Fruit fly (Drosophila melanogaster) whole organism, adult: ENCODE measurements around the gene CG13137.

Source experiments
- CG11617 ChIP-seq: fragments of 200-800 bp; sonication (Bioruptor generic); optimal IDR thresholded peaks from 2 replicates; lab custom pipeline; 2017; ENCODE audit warnings: mild to moderate bottlenecking, missing biosample characterization, missing genetic modification reagents, missing genetic modification characterization
- CG12768 ChIP-seq: fragments of 200-800 bp; sonication (Bioruptor generic); optimal IDR thresholded peaks from 2 replicates; lab custom pipeline; 2017; ENCODE audit warnings: missing biosample characterization, missing genetic modification characterization, mild to moderate bottlenecking, moderate library complexity, missing genetic modification reagents
- CG14711 ChIP-seq: fragments of 200-800 bp; sonication (Bioruptor generic); optimal IDR thresholded peaks from 2 replicates; lab custom pipeline; 2018; ENCODE audit warnings: missing biosample characterization, mild to moderate bottlenecking, missing genetic modification characterization, moderate library complexity
- CG1620 ChIP-seq: fragments of 200-800 bp; sonication (Bioruptor generic); optimal IDR thresholded peaks from 2 replicates; lab custom pipeline; 2016; ENCODE audit warnings: missing biosample characterization, missing genetic modification characterization
- CG33017 ChIP-seq: fragments of 200-800 bp; sonication (Bioruptor generic); optimal IDR thresholded peaks from 2 replicates; lab custom pipeline; 2018; ENCODE audit warnings: missing biosample characterization, mild to moderate bottlenecking, missing genetic modification characterization, moderate library complexity
- CG5204 ChIP-seq: fragments of 200-800 bp; sonication (Bioruptor generic); optimal IDR thresholded peaks from 2 replicates; lab custom pipeline; 2016; ENCODE audit warnings: missing biosample characterization, missing genetic modification characterization
- CG7045 ChIP-seq: fragments of 200-800 bp; sonication (Bioruptor generic); optimal IDR thresholded peaks from 2 replicates; lab custom pipeline; 2017; ENCODE audit warnings: missing biosample characterization, mild to moderate bottlenecking, missing genetic modification characterization
- CG7101 ChIP-seq: fragments of 200-800 bp; sonication (Bioruptor generic); optimal IDR thresholded peaks from 2 replicates; lab custom pipeline; 2018; ENCODE audit warnings: missing biosample characterization, mild to moderate bottlenecking, missing genetic modification characterization, moderate library complexity
- Clk ChIP-seq: fragments of 200-800 bp; sonication (Bioruptor generic); optimal IDR thresholded peaks from 2 replicates; lab custom pipeline; 2017; ENCODE audit warnings: missing biosample characterization, missing genetic modification characterization
- Crg-1 ChIP-seq: fragments of 200-800 bp; sonication (Bioruptor generic); optimal IDR thresholded peaks from 2 replicates; lab custom pipeline; 2016; ENCODE audit warnings: missing biosample characterization, missing genetic modification characterization
- Hr96 ChIP-seq: fragments of 200-800 bp; sonication (Bioruptor generic); optimal IDR thresholded peaks from 2 replicates; lab custom pipeline; 2016; ENCODE audit warnings: missing biosample characterization, missing genetic modification characterization
- Mnt ChIP-seq: fragments of 200-800 bp; sonication (Bioruptor generic); optimal IDR thresholded peaks from 2 replicates; lab custom pipeline; 2016; ENCODE audit warnings: missing biosample characterization, mild to moderate bottlenecking, missing genetic modification characterization
- bab1 ChIP-seq: fragments of 200-800 bp; sonication (Bioruptor generic); optimal IDR thresholded peaks from 3 replicates; lab custom pipeline; 2019; ENCODE audit warnings: missing biosample characterization, mild to moderate bottlenecking, missing genetic modification characterization, moderate library complexity
- cic ChIP-seq: fragments of 200-800 bp; sonication (Bioruptor generic); optimal IDR thresholded peaks from 2 replicates; lab custom pipeline; 2017; ENCODE audit warnings: missing biosample characterization, mild to moderate bottlenecking, missing genetic modification characterization, moderate library complexity
- cnc ChIP-seq, 2 experiments: fragments of >200 bp; optimal IDR thresholded peaks; 2 replicates each; lab custom pipeline; 2017
- kay ChIP-seq: fragments of 200-800 bp; sonication (Bioruptor generic); peaks from one replicate; lab custom pipeline; 2016; ENCODE audit warnings: missing biosample characterization, missing genetic modification characterization, borderline replicate concordance
- ovo ChIP-seq: fragments of 200-800 bp; sonication (Bioruptor generic); optimal IDR thresholded peaks from 2 replicates; lab custom pipeline; 2016; ENCODE audit warnings: missing biosample characterization, missing genetic modification characterization
- pad ChIP-seq: fragments of 200-800 bp; sonication (Bioruptor generic); optimal IDR thresholded peaks from 3 replicates; lab custom pipeline; 2017; ENCODE audit warnings: missing biosample characterization, missing genetic modification characterization, mild to moderate bottlenecking, moderate library complexity, missing genetic modification reagents
- tj ChIP-seq: fragments of 200-800 bp; sonication (Bioruptor generic); optimal IDR thresholded peaks from 3 replicates; lab custom pipeline; 2017; ENCODE audit warnings: missing biosample characterization, mild to moderate bottlenecking, missing genetic modification characterization, moderate library complexity
- toe ChIP-seq: fragments of 200-800 bp; sonication (Bioruptor generic); optimal IDR thresholded peaks from 2 replicates; lab custom pipeline; 2016; ENCODE audit warnings: missing biosample characterization, missing genetic modification characterization

The CG13137 gene

DNA sequence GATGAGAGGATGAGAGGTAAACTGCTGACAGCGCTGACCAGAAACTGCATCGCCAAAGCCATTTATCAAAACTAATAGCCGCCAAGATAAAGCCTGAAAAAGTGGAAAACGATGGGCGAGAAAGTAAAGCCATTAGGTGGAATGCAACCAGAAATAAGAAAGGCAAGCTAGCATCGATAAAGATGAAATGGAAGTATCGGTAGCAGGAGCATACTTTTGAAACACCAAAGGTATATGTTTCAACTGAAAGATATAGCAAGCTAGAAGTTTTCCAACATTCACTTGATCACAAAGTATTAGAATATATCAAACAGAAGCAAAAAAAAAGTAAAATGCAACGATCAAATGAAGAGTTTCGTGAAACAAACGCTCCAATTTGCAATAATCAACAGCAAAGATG, at the start of gene CG13137:
CG13137 (plus strand) TSS at position 301 of the 400 bp plus-strand sequence.
- no peak for TF ChIP-seq CG12768
- no peak for TF ChIP-seq CG1620
- no peak for TF ChIP-seq cic (GFP tag; lab: Kevin White, UChicago)
- no peak for TF ChIP-seq CG14711
- TF ChIP-seq ovo, result no peak
- TF ChIP-seq CG33017 (tag; lab: Kevin White, UChicago), result no peak
- TF ChIP-seq kay, result no peak
- TF ChIP-seq CG11617 (GFP tag; lab: Kevin White, UChicago), result no peak
- no peak for TF ChIP-seq Clk

DNA sequence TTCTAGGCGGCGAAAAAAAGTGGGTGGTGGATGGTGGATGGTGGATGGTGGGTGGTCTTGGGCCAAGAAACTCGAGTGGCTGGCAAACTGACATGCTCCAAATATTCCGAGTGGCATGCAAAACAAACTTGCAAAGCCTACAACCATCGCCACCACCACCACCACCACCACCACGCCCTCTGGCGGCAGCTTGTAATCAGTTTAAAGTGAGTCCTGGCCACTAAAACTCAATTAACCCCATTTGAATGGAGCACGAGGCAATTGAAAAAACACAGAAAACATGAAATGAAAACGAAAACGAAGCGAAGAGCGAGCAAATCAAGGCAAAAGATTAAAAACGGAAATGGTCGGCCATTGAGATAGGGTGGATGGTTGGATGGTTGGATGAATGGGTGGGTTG, 48.5 kb upstream of the CG13137 start:
- TF ChIP-seq CG14711 (no peak), CG5204 (GFP tag; lab: Kevin White, UChicago) (no peak)

DNA sequence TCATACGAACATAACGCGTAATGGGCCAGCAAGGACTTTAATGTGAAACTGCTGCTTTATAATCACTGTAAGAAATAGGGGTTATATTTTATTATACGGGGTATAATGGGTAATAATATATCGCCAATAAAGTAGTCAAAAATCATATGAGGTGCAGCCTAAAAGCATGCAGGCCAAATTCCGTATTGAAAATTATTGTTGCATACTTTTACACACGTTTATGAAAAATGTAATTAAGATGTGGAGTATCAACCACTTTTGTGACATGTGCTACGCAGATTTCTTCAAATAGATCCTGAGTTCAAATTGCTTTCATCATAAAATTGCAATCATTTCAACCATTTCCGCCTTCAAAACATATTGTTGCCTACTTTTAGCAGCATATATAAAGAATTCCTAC, 41.7 kb upstream of the CG13137 start:
- TF ChIP-seq CG1620, result no peak
- no peak for TF ChIP-seq bab1 (GFP tag; lab: Kevin White, UChicago)
- TF ChIP-seq pad (GFP tag; lab: Kevin White, UChicago), result no peak
- no peak for TF ChIP-seq cic (GFP tag; lab: Kevin White, UChicago)
- TF ChIP-seq CG7101, result no peak
- no peak for TF ChIP-seq CG7045 (GFP tag; lab: Kevin White, UChicago)
- TF ChIP-seq CG12768, result no peak
- TF ChIP-seq CG11617 (GFP tag; lab: Kevin White, UChicago), result no peak
- TF ChIP-seq kay, result no peak
- TF ChIP-seq Mnt (GFP tag; lab: Kevin White, UChicago), result no peak
- no peak for TF ChIP-seq CG33017 (tag; lab: Kevin White, UChicago)
- TF ChIP-seq CG14711, result no peak
- no peak for TF ChIP-seq tj (GFP tag; lab: Kevin White, UChicago)

DNA sequence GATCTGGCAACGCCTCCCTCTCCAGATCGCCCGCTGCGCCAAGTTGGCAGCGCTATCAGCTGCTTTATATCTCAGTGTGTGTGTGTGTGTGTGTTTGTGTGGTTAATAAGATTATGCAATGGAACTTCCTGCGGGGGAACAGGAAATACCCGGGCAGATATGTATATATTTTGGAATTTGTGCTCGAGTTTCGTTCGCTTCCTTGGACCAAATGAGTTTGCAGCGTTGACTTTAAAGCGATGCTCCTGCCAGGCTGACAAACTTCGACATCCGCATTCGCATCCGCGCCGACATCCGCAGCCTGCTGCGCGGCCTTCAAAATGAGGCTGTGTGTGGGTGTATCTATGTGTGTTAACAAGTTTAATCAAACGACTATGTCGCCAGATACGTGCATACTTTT, 29.2 kb upstream of the CG13137 start:
- TF ChIP-seq CG11617 (GFP tag; lab: Kevin White, UChicago) (no peak), cnc (optimal IDR thresholded peaks at IDR 0.05; lab: Kevin White, UChicago) (no peak), pad (GFP tag; lab: Kevin White, UChicago) (no peak), CG12768 (peak; percentile 53), CG7101 (no peak), cic (GFP tag; lab: Kevin White, UChicago) (no peak), tj (GFP tag; lab: Kevin White, UChicago) (no peak), CG7045 (GFP tag; lab: Kevin White, UChicago) (peak; percentile 62), Hr96 (GFP tag; lab: Kevin White, UChicago) (no peak), CG5204 (GFP tag; lab: Kevin White, UChicago) (no peak), toe (no peak), kay (no peak), bab1 (GFP tag; lab: Kevin White, UChicago) (peak; percentile 45), ovo (no peak), CG33017 (tag; lab: Kevin White, UChicago) (no peak)

DNA sequence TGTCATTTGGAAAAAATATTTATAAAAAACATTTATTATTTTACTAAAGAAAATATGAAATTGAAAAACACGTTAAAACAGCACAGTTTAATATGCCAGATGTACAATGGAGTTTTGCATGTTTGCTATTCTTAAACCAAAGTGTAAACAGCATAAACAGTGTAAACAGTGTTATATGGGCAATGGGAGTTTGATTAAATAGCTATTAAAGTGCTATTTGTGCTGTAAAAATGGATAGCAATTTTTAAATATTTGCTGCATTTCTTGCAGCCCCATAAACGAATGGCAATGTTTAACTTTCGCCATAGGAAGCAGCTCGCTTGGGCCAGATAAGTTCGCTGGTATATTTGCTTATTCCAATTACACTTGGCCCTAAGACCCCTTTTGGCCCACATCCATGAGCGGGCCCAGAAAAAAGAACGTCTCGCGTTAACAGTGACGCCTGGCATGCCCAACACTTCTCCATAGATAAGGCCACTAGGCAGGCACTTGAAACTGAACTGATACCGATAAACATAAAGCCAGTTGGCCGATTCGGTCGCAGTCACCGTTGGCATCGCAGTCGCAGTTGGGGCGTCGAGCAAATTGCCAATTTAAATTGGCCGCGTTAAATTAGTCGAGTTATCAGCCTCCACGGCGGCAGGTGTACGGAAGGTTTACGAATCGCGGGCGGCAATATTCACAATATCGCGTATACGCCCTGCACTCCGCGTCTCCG, 28.1 kb upstream of the CG13137 start, which contains the start of gene CG4839:
CG4839 (plus strand) TSS at position 541 of the 718 bp plus-strand sequence.
- TF ChIP-seq CG7101, result peak; percentile 7
- TF ChIP-seq Mnt (GFP tag; lab: Kevin White, UChicago), result peak; percentile 54
- no peak for TF ChIP-seq cnc (optimal IDR thresholded peaks at IDR 0.05; lab: Kevin White, UChicago)
- no peak for TF ChIP-seq bab1 (GFP tag; lab: Kevin White, UChicago)
- no peak for TF ChIP-seq Crg-1
- no peak for TF ChIP-seq Clk
- TF ChIP-seq cic (GFP tag; lab: Kevin White, UChicago), result peak; percentile 59
- TF ChIP-seq toe, result no peak
- peak; percentile 14 for TF ChIP-seq Hr96 (GFP tag; lab: Kevin White, UChicago)
- peak; percentile 7 for TF ChIP-seq CG12768

DNA sequence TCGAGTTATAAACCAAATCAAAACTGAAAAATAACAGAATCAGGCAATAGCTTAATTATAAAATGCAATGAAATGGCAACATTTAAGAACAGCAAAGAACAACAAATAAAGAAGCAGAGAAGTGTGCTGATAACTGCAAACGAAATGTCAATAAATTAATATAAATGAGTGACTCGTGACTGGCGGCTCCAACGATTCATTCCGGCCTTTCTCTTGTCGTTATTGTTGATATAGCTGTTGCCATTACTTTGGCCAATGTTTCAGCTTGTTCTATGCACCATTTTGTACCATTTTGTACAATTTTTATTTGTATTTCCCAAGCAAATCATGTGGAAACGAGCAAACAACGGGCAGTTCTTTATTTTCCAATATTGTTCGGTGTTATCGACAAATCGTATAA, 26.9 kb upstream of the CG13137 start:
- TF ChIP-seq CG33017 (tag; lab: Kevin White, UChicago) (no peak), cic (GFP tag; lab: Kevin White, UChicago) (no peak), Crg-1 (no peak), CG1620 (no peak), ovo (no peak), CG7045 (GFP tag; lab: Kevin White, UChicago) (no peak), cnc (optimal IDR thresholded peaks at IDR 0.05; lab: Kevin White, UChicago) (no peak), toe (no peak), Mnt (GFP tag; lab: Kevin White, UChicago) (no peak), CG7101 (no peak), tj (GFP tag; lab: Kevin White, UChicago) (no peak), CG12768 (no peak), Hr96 (GFP tag; lab: Kevin White, UChicago) (no peak), Clk (no peak)

DNA sequence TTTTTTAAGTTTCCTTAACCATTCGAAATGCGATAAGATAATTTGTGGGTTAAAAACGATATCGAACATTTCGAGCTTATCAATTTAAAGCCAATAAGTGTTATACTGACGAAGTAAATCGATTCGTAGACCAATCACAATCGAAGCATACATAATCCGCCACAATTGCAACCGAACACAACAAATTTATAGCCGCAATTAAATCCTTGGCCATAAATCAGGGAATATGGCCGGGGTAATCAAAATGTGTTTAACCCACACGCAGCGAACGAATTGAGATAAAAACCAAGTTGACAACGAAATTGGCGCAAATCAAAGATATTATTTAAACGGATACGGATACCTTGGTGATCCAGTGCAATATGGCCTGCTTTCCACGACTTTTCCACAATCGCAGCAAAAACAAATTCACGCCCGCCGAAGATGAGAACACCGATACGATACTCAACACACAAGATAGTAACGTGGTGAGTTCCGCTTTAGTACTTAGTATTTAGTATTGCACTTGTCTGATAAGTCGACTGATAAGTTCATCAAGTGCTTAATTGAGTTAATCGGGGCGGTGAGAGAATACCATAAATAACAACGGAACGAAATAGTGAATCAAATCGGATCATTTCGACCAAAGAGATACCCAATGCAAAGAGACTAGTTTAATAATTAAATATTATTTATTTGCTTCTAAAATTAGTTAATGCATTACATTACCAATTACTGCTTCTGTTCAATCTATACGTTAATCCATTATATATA, 25.6 kb upstream of the CG13137 start:
- no peak for TF ChIP-seq bab1 (GFP tag; lab: Kevin White, UChicago)
- no peak for TF ChIP-seq CG7101
